Worm (Caenorhabditis elegans): ENCODE data around the gene M01D1.12.
"Not testable (repeated sequence)": the region's sequence is repeated elsewhere in the genome, so short reads cannot be mapped to it uniquely, and the experiment has no call there.

M01D1.12 gene

DNA sequence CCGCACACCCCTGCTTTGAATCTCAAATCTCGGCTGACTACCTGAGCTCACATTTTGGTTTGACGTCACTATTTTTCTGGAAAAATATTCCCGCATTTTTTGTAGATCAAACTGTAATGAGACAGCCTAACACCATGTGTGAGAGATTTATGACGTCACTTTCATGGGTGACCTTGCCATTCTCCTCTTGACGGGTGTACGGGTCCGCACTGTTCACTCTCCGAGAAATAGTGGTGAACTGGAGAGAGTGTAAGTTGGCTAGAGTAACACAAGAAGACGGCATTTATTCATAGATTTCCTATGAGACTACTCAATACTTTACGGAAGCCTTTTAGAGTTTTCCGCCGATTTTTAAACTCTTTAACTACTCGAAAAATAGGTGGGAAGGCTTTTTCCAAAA lies 28.0 kb downstream of the M01D1.12 start, which contains the start of gene K02E7.7:
Gene K02E7.7, plus strand, starts transcription at position 301 of the 400 bp plus-strand sequence.
- not testable (repeated sequence) for TF ChIP-seq elt-3 (tag; optimal IDR thresholded peaks at IDR 0.05); snpc-4 (tag; optimal IDR thresholded peaks at IDR 0.05); bed-3 (GFP tag; optimal IDR thresholded peaks at IDR 0.05)

DNA sequence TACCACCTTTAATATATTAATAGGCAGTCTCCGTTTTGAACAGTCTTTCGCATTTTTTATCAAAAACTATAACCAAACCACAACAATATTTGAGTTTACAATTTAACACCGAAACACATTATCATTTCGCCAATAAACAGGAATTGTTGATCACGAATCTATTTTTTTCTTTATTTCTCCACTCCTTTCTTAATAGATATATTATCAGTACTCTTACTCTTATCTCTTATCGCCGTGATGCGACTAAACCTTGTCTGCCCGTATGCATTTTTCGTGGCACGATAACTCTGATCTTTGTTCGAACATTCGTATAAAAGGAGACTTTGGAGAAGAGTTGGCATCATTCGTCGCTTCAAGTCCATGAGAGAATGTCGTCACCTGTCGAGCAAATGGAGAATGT lies 30.1 kb downstream of the M01D1.12 start:
- no peak for TF ChIP-seq drap-1 (GFP tag; optimal IDR thresholded peaks at IDR 0.05)
- TF ChIP-seq zip-8 (tag; optimal IDR thresholded peaks at IDR 0.05), result no peak
- no peak for TF ChIP-seq unc-39 (tag; optimal IDR thresholded peaks at IDR 0.05)
- TF ChIP-seq hlh-1 (tag; optimal IDR thresholded peaks at IDR 0.05), result no peak
- no peak for TF ChIP-seq cnd-1 (tag; optimal IDR thresholded peaks at IDR 0.05)
- TF ChIP-seq M03D4.4 (tag; optimal IDR thresholded peaks at IDR 0.05), result no peak
- no peak for TF ChIP-seq elt-3 (tag; optimal IDR thresholded peaks at IDR 0.05)

DNA sequence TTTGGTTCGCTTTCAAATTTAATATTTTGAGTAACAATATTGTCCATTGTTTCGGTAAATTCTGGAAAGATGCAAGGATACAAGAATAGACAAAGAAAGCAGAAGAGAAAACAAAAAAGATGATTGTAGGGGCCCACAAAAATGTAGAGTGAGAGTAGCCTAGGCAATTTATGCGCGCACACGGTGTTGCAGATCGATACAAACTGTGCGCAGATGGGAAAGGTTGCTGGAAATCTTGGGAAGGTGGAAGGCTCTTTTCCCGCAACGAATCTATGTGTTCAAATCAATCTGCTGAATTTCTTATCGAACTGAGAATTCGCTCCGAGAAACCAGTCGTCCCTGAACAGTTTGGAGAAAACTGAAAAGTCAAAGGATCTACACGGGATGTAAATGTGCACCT lies 33.9 kb downstream of the M01D1.12 start, which contains the start of gene btb-10:
Gene btb-10, minus strand, starts transcription at position 101 of the 400 bp plus-strand sequence.
- not testable (repeated sequence) for TF ChIP-seq elt-1 (tag; optimal IDR thresholded peaks at IDR 0.05; ENCODE audit: borderline replicate concordance, insufficient read depth); elt-3 (tag; optimal IDR thresholded peaks at IDR 0.05); nhr-237 (tag; optimal IDR thresholded peaks at IDR 0.05)

DNA sequence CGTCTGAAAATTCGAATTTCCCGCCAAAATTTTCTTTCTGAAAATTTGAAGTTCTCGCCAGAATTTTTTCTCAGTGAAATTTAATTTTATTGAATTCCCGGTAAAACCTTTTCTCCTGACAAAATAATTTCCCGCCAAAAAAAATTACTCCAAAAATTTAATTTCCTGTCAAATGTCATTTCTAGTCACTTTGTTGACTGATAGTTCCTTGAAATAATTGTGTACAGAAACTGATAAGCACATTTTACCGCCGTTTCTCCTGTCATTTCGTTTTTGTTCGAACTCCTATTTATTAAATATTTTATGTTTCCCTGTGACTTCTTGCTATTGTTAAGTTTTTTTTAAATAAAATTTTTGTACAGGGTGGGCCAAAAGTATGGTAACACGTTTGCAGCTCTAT lies 37.2 kb downstream of the M01D1.12 start:
- no peak for TF ChIP-seq drap-1 (GFP tag; optimal IDR thresholded peaks at IDR 0.05)
- no peak for TF ChIP-seq blmp-1 (tag; optimal IDR thresholded peaks at IDR 0.05)
- TF ChIP-seq nhr-12 (tag; optimal IDR thresholded peaks at IDR 0.05), result no peak
- no peak for TF ChIP-seq unc-62 (GFP tag; optimal IDR thresholded peaks at IDR 0.05)
- TF ChIP-seq unc-39 (tag; optimal IDR thresholded peaks at IDR 0.05), result no peak
- TF ChIP-seq snpc-4 (tag; optimal IDR thresholded peaks at IDR 0.05), result no peak
- TF ChIP-seq ceh-39 (tag; optimal IDR thresholded peaks at IDR 0.05), result no peak
- TF ChIP-seq nhr-76 (tag; optimal IDR thresholded peaks at IDR 0.05), result no peak
- TF ChIP-seq zip-8 (tag; optimal IDR thresholded peaks at IDR 0.05), result no peak
- no peak for TF ChIP-seq mab-5 (tag; optimal IDR thresholded peaks at IDR 0.05)
- no peak for TF ChIP-seq lin-32 (GFP tag; optimal IDR thresholded peaks at IDR 0.05)
- TF ChIP-seq flh-1 (GFP tag; optimal IDR thresholded peaks at IDR 0.05), result no peak
- TF ChIP-seq nhr-28 (tag; optimal IDR thresholded peaks at IDR 0.05), result no peak
- TF ChIP-seq lin-13 (tag; optimal IDR thresholded peaks at IDR 0.05), result no peak
- no peak for TF ChIP-seq bed-3 (GFP tag; optimal IDR thresholded peaks at IDR 0.05)
- no peak for TF ChIP-seq ceh-83 (GFP tag; optimal IDR thresholded peaks at IDR 0.05)

DNA sequence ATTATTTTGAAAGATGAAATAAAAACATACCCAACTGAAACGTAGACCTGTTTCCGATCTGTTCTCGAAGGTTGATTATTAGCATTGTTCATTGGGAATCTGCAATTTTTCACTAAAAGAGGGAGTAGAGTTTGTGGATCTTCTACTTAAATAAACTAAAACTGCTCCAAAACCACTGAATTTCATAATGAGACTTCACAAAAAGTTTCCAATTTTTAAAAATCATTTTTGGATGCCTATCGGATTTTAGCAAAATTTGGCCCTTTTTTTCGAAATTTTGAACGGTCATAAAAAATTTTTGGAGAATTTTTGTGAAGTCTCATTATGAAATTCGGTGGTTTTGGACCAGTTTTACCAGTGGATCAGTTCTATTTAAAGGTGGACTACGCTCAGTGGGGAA lies 40.1 kb downstream of the M01D1.12 start, which contains the start of gene K02E7.10:
Gene K02E7.10, minus strand, starts transcription at position 101 of the 400 bp plus-strand sequence.
- TF ChIP-seq elt-1 (tag; optimal IDR thresholded peaks at IDR 0.05; ENCODE audit: borderline replicate concordance, insufficient read depth), result no peak
- no peak for TF ChIP-seq flh-1 (GFP tag; optimal IDR thresholded peaks at IDR 0.05)
- no peak for TF ChIP-seq nhr-237 (tag; optimal IDR thresholded peaks at IDR 0.05)
- TF ChIP-seq ces-1 (GFP tag; optimal IDR thresholded peaks at IDR 0.05), result no peak
- no peak for TF ChIP-seq mep-1 (tag; optimal IDR thresholded peaks at IDR 0.05)
- no peak for TF ChIP-seq nhr-76 (tag; optimal IDR thresholded peaks at IDR 0.05)
- no peak for TF ChIP-seq ceh-39 (tag; optimal IDR thresholded peaks at IDR 0.05)
- TF ChIP-seq nhr-28 (tag; optimal IDR thresholded peaks at IDR 0.05), result no peak
- TF ChIP-seq hlh-1 (tag; optimal IDR thresholded peaks at IDR 0.05), result no peak
- TF ChIP-seq elt-3 (tag; optimal IDR thresholded peaks at IDR 0.05), result no peak
- no peak for TF ChIP-seq unc-62 (GFP tag; optimal IDR thresholded peaks at IDR 0.05)
- no peak for TF ChIP-seq mls-2 (tag; optimal IDR thresholded peaks at IDR 0.05)
- no peak for TF ChIP-seq ceh-83 (GFP tag; optimal IDR thresholded peaks at IDR 0.05)
- no peak for TF ChIP-seq tbx-8 (GFP tag; optimal IDR thresholded peaks at IDR 0.05)
- no peak for TF ChIP-seq nhr-2 (tag; optimal IDR thresholded peaks at IDR 0.05)
- TF ChIP-seq zip-8 (tag; optimal IDR thresholded peaks at IDR 0.05), result no peak
- TF ChIP-seq sptf-1 (tag; optimal IDR thresholded peaks at IDR 0.05), result no peak

DNA sequence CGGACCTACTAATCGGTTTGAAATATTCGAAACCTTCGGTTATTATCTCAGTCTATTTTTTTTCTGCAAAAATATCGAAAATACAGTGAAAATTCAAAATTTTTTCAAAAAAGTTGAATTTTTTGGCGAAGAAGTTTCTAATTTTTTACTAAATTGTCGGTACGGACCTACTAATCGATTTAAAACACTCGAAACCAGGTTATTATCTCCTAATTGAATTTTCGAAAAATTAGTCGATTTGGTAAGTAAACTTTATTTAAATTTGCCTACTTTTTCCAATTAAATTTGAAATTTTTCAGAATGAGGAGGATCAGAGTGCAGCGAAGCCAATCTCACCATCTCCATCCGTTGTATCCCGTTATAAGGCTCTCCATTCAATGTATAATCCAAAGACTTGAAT lies 44.1 kb downstream of the M01D1.12 start, which contains the start of gene K02E7.12:
Gene K02E7.12, plus strand, starts transcription at position 301 of the 400 bp plus-strand sequence.
- no peak for TF ChIP-seq ceh-39 (tag; optimal IDR thresholded peaks at IDR 0.05)
- no peak for TF ChIP-seq pha-4 (tag; optimal IDR thresholded peaks at IDR 0.05)
- TF ChIP-seq zip-8 (tag; optimal IDR thresholded peaks at IDR 0.05), result no peak
- no peak for TF ChIP-seq ceh-43 (GFP tag; optimal IDR thresholded peaks at IDR 0.05)
- no peak for TF ChIP-seq unc-120 (tag; optimal IDR thresholded peaks at IDR 0.05; ENCODE audit: poor library complexity, severe bottlenecking)
- no peak for TF ChIP-seq nhr-28 (tag; optimal IDR thresholded peaks at IDR 0.05)
- TF ChIP-seq lin-32 (GFP tag; optimal IDR thresholded peaks at IDR 0.05), result no peak
- TF ChIP-seq nhr-76 (tag; optimal IDR thresholded peaks at IDR 0.05), result no peak
- no peak for TF ChIP-seq mep-1 (tag; optimal IDR thresholded peaks at IDR 0.05)
- no peak for TF ChIP-seq snpc-4 (tag; optimal IDR thresholded peaks at IDR 0.05)

All from whole organism, mixed stage, embryonic.